Worm (Caenorhabditis elegans) whole organism, L1 larva: ENCODE measurements around the gene F54E7.9.

Experiments
- ceh-8 ChIP-seq: fragments of 200-800 bp; sonication (Bioruptor generic); optimal IDR thresholded peaks from 2 replicates; lab custom pipeline; 2018; ENCODE audit warnings: mild to moderate bottlenecking, missing genetic modification characterization, moderate library complexity, missing compliant biosample characterization
- ceh-82 ChIP-seq, 3 experiments: fragments of 150-350 bp in 1 of 3; sonication (generic microtip) in 2 of 3; optimal IDR thresholded peaks; 2 replicates each; lab custom pipeline; 2014 to 2017; ENCODE audit warnings: missing biosample characterization in 3 of 3, missing genetic modification characterization in 3 of 3
- egl-27 ChIP-seq, 2 experiments: fragments of 150-350 bp in 1 of 2; sonication (generic microtip); optimal IDR thresholded peaks; 3 replicates each; lab custom pipeline; 2017 to 2018; ENCODE audit warnings: missing biosample characterization in 2 of 2, missing genetic modification characterization in 2 of 2, missing genetic modification reagents in 2 of 2
- irx-1 ChIP-seq: sonication (generic microtip); optimal IDR thresholded peaks from 2 replicates; lab custom pipeline; 2016; ENCODE audit warnings: missing genetic modification characterization, missing compliant biosample characterization
- lin-35 ChIP-seq, 2 experiments: fragments of 150-350 bp; optimal IDR thresholded peaks; 2 replicates each; lab custom pipeline; 2014; ENCODE audit warnings: missing biosample characterization in 2 of 2, missing genetic modification characterization in 2 of 2, missing genetic modification reagents in 2 of 2
- nhr-11 ChIP-seq: fragments of 150-350 bp; optimal IDR thresholded peaks from 2 replicates; lab custom pipeline; 2014; ENCODE audit warnings: missing biosample characterization, missing genetic modification characterization
- nhr-12 ChIP-seq: sonication (generic microtip); optimal IDR thresholded peaks from 2 replicates; lab custom pipeline; 2017; ENCODE audit warnings: missing biosample characterization, missing genetic modification characterization
- nhr-77 ChIP-seq: fragments of 150-350 bp; optimal IDR thresholded peaks from 2 replicates; lab custom pipeline; 2014; ENCODE audit warnings: missing biosample characterization, missing genetic modification characterization
- nhr-84 ChIP-seq: sonication (generic microtip); optimal IDR thresholded peaks from 2 replicates; lab custom pipeline; 2017; ENCODE audit warnings: missing biosample characterization, missing genetic modification characterization
- skn-1 ChIP-seq: fragments of 150-350 bp; optimal IDR thresholded peaks from 2 replicates; lab custom pipeline; 2014; ENCODE audit warnings: missing biosample characterization, missing genetic modification characterization

- no peak for TF ChIP-seq egl-27 (tag; optimal IDR thresholded peaks at IDR 0.05; lab: Kevin White, UChicago)
- peak; percentile 2 for TF ChIP-seq ceh-8
- no peak for TF ChIP-seq lin-35 (GFP tag; optimal IDR thresholded peaks at IDR 0.05; lab: Kevin White, UChicago)
- TF ChIP-seq nhr-12 (tag; lab: Kevin White, UChicago): no peak
- TF ChIP-seq ceh-82 (tag; optimal IDR thresholded peaks at IDR 0.05; lab: Kevin White, UChicago): no peak
- TF ChIP-seq skn-1 (tag; lab: Kevin White, UChicago): no peak
- TF ChIP-seq nhr-84 (tag; lab: Kevin White, UChicago): no peak
- TF ChIP-seq nhr-11: no peak
- TF ChIP-seq irx-1 (tag; lab: Kevin White, UChicago): no peak
- no peak for TF ChIP-seq nhr-77
These were observed 35.0 kb downstream of the F54E7.9 start for ce11 chrIII:5642692-5643091.
